Worm (Caenorhabditis elegans): Measurements from ENCODE around the gene fbxl-4.

fbxl-4 gene

DNA sequence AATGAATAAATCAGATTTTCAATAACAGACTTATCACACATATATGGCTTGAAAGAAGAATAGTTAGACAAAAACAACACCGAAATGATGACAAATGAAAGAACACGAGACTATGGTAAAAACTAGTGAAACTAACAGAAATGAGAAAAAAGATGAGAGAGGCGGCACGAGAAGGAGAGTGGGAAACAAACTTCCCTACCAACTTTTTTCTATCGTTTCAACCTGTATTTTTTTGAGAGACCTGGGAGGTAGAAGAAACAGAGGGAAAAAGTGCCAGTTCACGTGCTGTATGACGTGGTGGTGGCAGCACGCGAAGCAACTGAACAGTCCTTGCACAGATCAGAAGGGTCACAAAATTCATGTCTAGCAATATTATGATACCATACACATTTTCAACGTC lies 54.2 kb downstream of the fbxl-4 start (continued):
- no peak for TF ChIP-seq rec-8 (tag; optimal IDR thresholded peaks at IDR 0.05)
- no peak for TF ChIP-seq egl-18 (GFP tag; IDR thresholded peaks at IDR 0.05)
- peak; percentile 58 for TF ChIP-seq somi-1 (GFP tag; optimal IDR thresholded peaks at IDR 0.05)
- TF ChIP-seq F22D6.2 (tag; optimal IDR thresholded peaks at IDR 0.05) = no peak
- no peak for TF ChIP-seq madf-6 (GFP tag; IDR thresholded peaks at IDR 0.05)
- no peak for TF ChIP-seq ceh-40 (GFP tag; IDR thresholded peaks at IDR 0.05)
- no peak for TF ChIP-seq F57C9.4 (tag; optimal IDR thresholded peaks at IDR 0.05)
- no peak for TF ChIP-seq ceh-91 (GFP tag; IDR thresholded peaks at IDR 0.05)
- TF ChIP-seq cebp-2 (GFP tag; IDR thresholded peaks at IDR 0.05) = no peak
- TF ChIP-seq C06A6.2 (GFP tag; conservative IDR thresholded peaks at IDR 0.05) = no peak
- no peak for TF ChIP-seq sea-2 (GFP tag; IDR thresholded peaks at IDR 0.05)
- TF ChIP-seq rpc-1 (optimal IDR thresholded peaks at IDR 0.05) = no peak
- no peak for TF ChIP-seq rpc-1 (tag; optimal IDR thresholded peaks at IDR 0.05)
- no peak for TF ChIP-seq F55B11.4 (tag; optimal IDR thresholded peaks at IDR 0.05; ENCODE audit: borderline replicate concordance, insufficient read depth)
- TF ChIP-seq atf-7 (tag; optimal IDR thresholded peaks at IDR 0.05) = peak; percentile 28
- TF ChIP-seq aptf-3 (GFP tag; IDR thresholded peaks at IDR 0.05) = no peak
- TF ChIP-seq pha-4 (tag; optimal IDR thresholded peaks at IDR 0.05) = no peak
- TF ChIP-seq madf-8 (GFP tag; conservative IDR thresholded peaks at IDR 0.05) = no peak
- no peak for TF ChIP-seq nhr-90 (tag; optimal IDR thresholded peaks at IDR 0.05)
- TF ChIP-seq bed-1 (GFP tag; IDR thresholded peaks at IDR 0.05) = no peak
- TF ChIP-seq akir-1 (GFP tag; optimal IDR thresholded peaks at IDR 0.05) = no peak
- TF ChIP-seq tbx-9 (tag; optimal IDR thresholded peaks at IDR 0.05; ENCODE audit: borderline replicate concordance) = no peak
- no peak for TF ChIP-seq lsy-27 (tag; optimal IDR thresholded peaks at IDR 0.05; ENCODE audit: borderline replicate concordance, insufficient read depth)
- peak; percentile 23 for TF ChIP-seq ztf-26 (tag; optimal IDR thresholded peaks at IDR 0.05)
- TF ChIP-seq die-1 (tag; optimal IDR thresholded peaks at IDR 0.05) = no peak
- no peak for TF ChIP-seq egrh-3 (GFP tag; IDR thresholded peaks at IDR 0.05)
- TF ChIP-seq nhr-80 (tag; optimal IDR thresholded peaks at IDR 0.05) = peak; percentile 52
- TF ChIP-seq K11D2.4 (GFP tag; IDR thresholded peaks at IDR 0.05) = 0 out of 2 replicates have a peak, but pooled peaks have one; percentile 34
- no peak for TF ChIP-seq F10E7.11 (tag; optimal IDR thresholded peaks at IDR 0.05)
- no peak for TF ChIP-seq lin-40 (tag; optimal IDR thresholded peaks at IDR 0.05)
- no peak for TF ChIP-seq F39B2.1 (GFP tag; IDR thresholded peaks at IDR 0.05)
- TF ChIP-seq bed-2 (GFP tag; IDR thresholded peaks at IDR 0.05) = no peak
- no peak for TF ChIP-seq madf-3 (GFP tag; IDR thresholded peaks at IDR 0.05)
- no peak for TF ChIP-seq ztf-18 (tag; optimal IDR thresholded peaks at IDR 0.05)

DNA sequence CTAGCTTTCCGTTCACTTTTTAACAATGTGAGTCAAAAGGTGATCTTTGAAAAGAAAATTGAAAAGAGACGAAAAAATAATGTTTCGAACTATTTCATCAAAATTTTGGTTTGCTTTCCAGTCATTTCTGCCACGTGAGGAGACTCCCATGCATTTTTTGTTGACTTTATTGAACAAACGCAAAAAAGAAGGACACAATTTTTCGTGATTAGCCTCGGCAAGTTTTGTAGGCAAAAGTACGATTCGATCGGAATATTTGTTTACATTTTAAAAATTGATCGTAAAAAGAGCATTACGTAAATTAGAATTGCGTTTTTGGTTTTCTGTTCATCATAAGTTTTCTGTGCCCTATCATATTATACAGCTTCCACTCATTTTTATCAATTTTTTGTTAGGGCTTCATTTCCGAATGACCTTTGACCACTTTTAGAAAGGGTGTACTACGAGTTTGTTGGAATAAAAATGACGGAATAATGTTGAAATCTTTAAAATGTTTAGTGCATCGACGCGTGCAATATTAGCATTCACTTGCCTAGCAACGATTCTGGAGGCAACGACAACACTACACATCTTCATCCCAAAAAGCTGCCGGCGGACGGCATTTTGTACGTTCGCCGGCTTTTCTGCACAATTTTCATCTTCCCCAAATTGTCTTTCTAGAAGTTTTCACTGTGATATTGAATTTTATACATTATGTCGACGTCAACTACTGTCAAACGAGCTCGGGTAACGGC lies 56.5 kb downstream of the fbxl-4 start, which contains the start of gene C56E10.3:
C56E10.3 (plus strand) TSS at position 684 of the 734 bp plus-strand sequence.
- TF ChIP-seq aptf-2 (GFP tag; conservative IDR thresholded peaks at IDR 0.05) (no peak), nhr-80 (tag; optimal IDR thresholded peaks at IDR 0.05) (peak; percentile 56), pha-4 (tag; optimal IDR thresholded peaks at IDR 0.05) (peak; percentile 77), cebp-1 (GFP tag; IDR thresholded peaks at IDR 0.05) (peak; percentile 54; the same call in 1 of the 2 replicates), cebp-1 (tag; optimal IDR thresholded peaks at IDR 0.05) (peak; percentile 63), F10E7.11 (tag; optimal IDR thresholded peaks at IDR 0.05) (no peak), let-607 (tag; optimal IDR thresholded peaks at IDR 0.05) (no peak), Y53G8AR.9 (GFP tag; conservative IDR thresholded peaks at IDR 0.05) (no peak), atf-7 (tag; optimal IDR thresholded peaks at IDR 0.05) (no peak), F49E8.2 (tag; optimal IDR thresholded peaks at IDR 0.05; ENCODE audit: insufficient read depth) (no peak), bed-2 (GFP tag; IDR thresholded peaks at IDR 0.05) (no peak), B0336.3 (GFP tag; IDR thresholded peaks at IDR 0.05) (no peak), nhr-179 (tag; optimal IDR thresholded peaks at IDR 0.05) (no peak), xnd-1 (tag; optimal IDR thresholded peaks at IDR 0.05) (no peak), F57C9.4 (tag; optimal IDR thresholded peaks at IDR 0.05) (no peak), dpff-1 (tag; optimal IDR thresholded peaks at IDR 0.05) (no peak)

All from whole organism, young adult.